Fruit fly (Drosophila melanogaster): Measurements from ENCODE around the gene CG10019.

CG10019 gene

DNA sequence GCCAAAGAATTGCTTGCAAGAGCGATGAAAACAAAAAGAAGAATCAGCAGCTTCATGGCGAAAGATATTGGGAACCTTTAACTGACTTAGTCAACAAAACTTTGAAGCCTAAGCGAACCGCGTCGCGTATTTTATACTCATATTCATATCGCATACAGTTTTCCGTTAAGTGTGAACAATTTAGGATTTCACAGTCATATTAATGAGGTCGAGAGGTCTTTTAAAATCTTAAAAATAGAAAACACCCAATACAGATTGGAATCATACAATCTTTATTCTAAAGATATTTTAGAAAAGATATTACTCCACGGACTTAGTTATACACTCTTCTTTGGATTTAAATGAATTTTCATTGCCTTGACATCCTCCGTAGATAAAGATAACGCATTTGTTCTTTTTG is 36.5 kb upstream of the CG10019 start, which contains the start of gene Acp24A4:
Gene Acp24A4, minus strand, starts transcription at position 101 of the 400 bp plus-strand sequence.
- TF ChIP-seq Clk (GFP tag; optimal IDR thresholded peaks at IDR 0.05): no peak
- no peak for TF ChIP-seq pad (GFP tag; optimal IDR thresholded peaks at IDR 0.05)
- no peak for TF ChIP-seq bab1 (GFP tag; optimal IDR thresholded peaks at IDR 0.05)
- TF ChIP-seq kay (GFP tag; ENCODE audit: borderline replicate concordance): no peak
- no peak for TF ChIP-seq CG11617 (GFP tag; optimal IDR thresholded peaks at IDR 0.05)
- TF ChIP-seq CG14711 (tag; optimal IDR thresholded peaks at IDR 0.05): no peak
- TF ChIP-seq CG12768 (GFP tag; optimal IDR thresholded peaks at IDR 0.05): no peak
- no peak for TF ChIP-seq CG1620 (GFP tag; optimal IDR thresholded peaks at IDR 0.05)
- TF ChIP-seq cnc (optimal IDR thresholded peaks at IDR 0.05): no peak
- no peak for TF ChIP-seq ovo (GFP tag; optimal IDR thresholded peaks at IDR 0.05)
- TF ChIP-seq CG33017 (tag; optimal IDR thresholded peaks at IDR 0.05): no peak
- TF ChIP-seq tj (GFP tag; optimal IDR thresholded peaks at IDR 0.05): no peak
- TF ChIP-seq CG5204 (GFP tag; optimal IDR thresholded peaks at IDR 0.05): no peak
- no peak for TF ChIP-seq CG7045 (GFP tag; optimal IDR thresholded peaks at IDR 0.05)
- no peak for TF ChIP-seq Hr96 (GFP tag; optimal IDR thresholded peaks at IDR 0.05)
- no peak for TF ChIP-seq CG7101 (tag; optimal IDR thresholded peaks at IDR 0.05)
- TF ChIP-seq Mnt (GFP tag; optimal IDR thresholded peaks at IDR 0.05): no peak
- no peak for TF ChIP-seq Crg-1 (GFP tag; optimal IDR thresholded peaks at IDR 0.05)
- TF ChIP-seq cic (GFP tag; optimal IDR thresholded peaks at IDR 0.05): no peak
- no peak for TF ChIP-seq toe (GFP tag; optimal IDR thresholded peaks at IDR 0.05)

- TF ChIP-seq cnc (optimal IDR thresholded peaks at IDR 0.05): no peak
- TF ChIP-seq CG7045 (GFP tag; optimal IDR thresholded peaks at IDR 0.05): no peak
- TF ChIP-seq Crg-1 (GFP tag; optimal IDR thresholded peaks at IDR 0.05): no peak
These were observed 35.3 kb upstream of the CG10019 start, which contains the start of gene CG43165 for dm6 chr2L:3694920-3695319. Gene CG43165, minus strand, starts transcription at chr2L:3695020.

DNA sequence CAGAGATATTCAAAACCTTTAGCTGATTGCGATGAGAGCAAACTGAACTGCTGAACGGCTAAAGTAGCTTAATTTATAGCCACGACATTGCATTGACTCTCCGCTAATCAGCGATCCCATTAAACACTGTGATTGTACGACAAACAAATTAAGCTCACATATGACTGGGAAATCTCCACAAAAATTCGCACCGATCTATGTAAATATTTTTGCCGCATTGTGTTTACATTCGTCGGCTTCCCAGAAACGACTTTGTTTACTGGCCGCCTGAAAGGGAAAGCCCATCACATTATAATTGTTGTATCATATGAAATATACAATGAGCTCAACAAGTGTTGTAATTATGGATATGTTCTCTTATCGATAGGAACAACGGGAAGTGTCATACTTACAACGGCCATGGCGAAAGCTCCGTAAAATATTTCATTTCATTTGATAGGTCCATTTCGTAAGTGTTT is 34.9 kb upstream of the CG10019 start, which contains the start of gene CG16713:
Gene CG16713, minus strand, starts transcription at position 51 of the 458 bp plus-strand sequence.
- no peak for TF ChIP-seq Hr96 (GFP tag; optimal IDR thresholded peaks at IDR 0.05)
- TF ChIP-seq kay (GFP tag; ENCODE audit: borderline replicate concordance): peak; percentile 36
- TF ChIP-seq Mnt (GFP tag; optimal IDR thresholded peaks at IDR 0.05): no peak
- no peak for TF ChIP-seq tj (GFP tag; optimal IDR thresholded peaks at IDR 0.05)
- TF ChIP-seq CG7101 (tag; optimal IDR thresholded peaks at IDR 0.05): no peak
- TF ChIP-seq CG5204 (GFP tag; optimal IDR thresholded peaks at IDR 0.05): no peak
- no peak for TF ChIP-seq Clk (GFP tag; optimal IDR thresholded peaks at IDR 0.05)
- no peak for TF ChIP-seq CG33017 (tag; optimal IDR thresholded peaks at IDR 0.05)
- no peak for TF ChIP-seq bab1 (GFP tag; optimal IDR thresholded peaks at IDR 0.05)
- TF ChIP-seq CG7045 (GFP tag; optimal IDR thresholded peaks at IDR 0.05): no peak
- TF ChIP-seq pad (GFP tag; optimal IDR thresholded peaks at IDR 0.05): no peak
- TF ChIP-seq cic (GFP tag; optimal IDR thresholded peaks at IDR 0.05): peak; percentile 25
- no peak for TF ChIP-seq CG12768 (GFP tag; optimal IDR thresholded peaks at IDR 0.05)
- TF ChIP-seq cnc (optimal IDR thresholded peaks at IDR 0.05): no peak
- no peak for TF ChIP-seq toe (GFP tag; optimal IDR thresholded peaks at IDR 0.05)

- TF ChIP-seq cic (GFP tag; optimal IDR thresholded peaks at IDR 0.05) (peak; percentile 27), pad (GFP tag; optimal IDR thresholded peaks at IDR 0.05) (no peak)
These were observed 33.8 kb upstream of the CG10019 start, which contains the start of gene IM33 for dm6 chr2L:3696438-3696837. Gene IM33, minus strand, starts transcription at chr2L:3696658.

DNA sequence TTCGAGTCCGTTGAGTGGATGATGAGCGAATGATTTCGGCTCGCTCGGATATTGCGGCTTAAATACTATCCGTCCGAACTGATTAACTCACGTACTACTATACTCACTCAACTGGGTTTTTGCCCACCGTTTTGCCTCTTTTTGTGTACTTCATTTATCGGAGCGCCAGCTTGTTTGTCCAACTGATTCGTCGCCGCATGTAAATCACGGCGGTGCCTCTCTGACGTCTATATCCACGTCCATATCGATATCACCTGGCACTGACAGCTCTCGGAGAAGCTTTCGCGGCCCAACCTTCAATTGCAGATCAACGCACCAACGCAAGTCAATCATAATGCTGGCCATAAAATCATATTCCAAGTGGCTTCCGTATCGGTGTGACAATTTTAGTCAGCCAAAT is 32.5 kb upstream of the CG10019 start, which contains the start of gene CG3604:
Gene CG3604, minus strand, starts transcription at position 101 of the 400 bp plus-strand sequence.
- TF ChIP-seq pad (GFP tag; optimal IDR thresholded peaks at IDR 0.05) (no peak), CG33017 (tag; optimal IDR thresholded peaks at IDR 0.05) (no peak), Mnt (GFP tag; optimal IDR thresholded peaks at IDR 0.05) (no peak), CG14711 (tag; optimal IDR thresholded peaks at IDR 0.05) (no peak), CG7101 (tag; optimal IDR thresholded peaks at IDR 0.05) (no peak), cic (GFP tag; optimal IDR thresholded peaks at IDR 0.05) (no peak), cnc (optimal IDR thresholded peaks at IDR 0.05) (no peak), toe (GFP tag; optimal IDR thresholded peaks at IDR 0.05) (no peak), kay (GFP tag; ENCODE audit: borderline replicate concordance) (no peak), Clk (GFP tag; optimal IDR thresholded peaks at IDR 0.05) (no peak), ovo (GFP tag; optimal IDR thresholded peaks at IDR 0.05) (no peak), Crg-1 (GFP tag; optimal IDR thresholded peaks at IDR 0.05) (no peak), CG1620 (GFP tag; optimal IDR thresholded peaks at IDR 0.05) (no peak)

dm6 chr2L:3698992-3699514 is 31.2 kb upstream of the CG10019 start, which contains the start of the genes CG10031 and CG42464:
Gene CG10031, minus strand, starts transcription at chr2L:3699092.
Gene CG42464, plus strand, starts transcription at chr2L:3699464.
- TF ChIP-seq CG14711 (tag; optimal IDR thresholded peaks at IDR 0.05) (no peak), kay (GFP tag; ENCODE audit: borderline replicate concordance) (peak; percentile 84)

- TF ChIP-seq CG7101 (tag; optimal IDR thresholded peaks at IDR 0.05) (no peak), Hr96 (GFP tag; optimal IDR thresholded peaks at IDR 0.05) (no peak), CG33017 (tag; optimal IDR thresholded peaks at IDR 0.05) (no peak), Clk (GFP tag; optimal IDR thresholded peaks at IDR 0.05) (no peak), pad (GFP tag; optimal IDR thresholded peaks at IDR 0.05) (no peak), cnc (optimal IDR thresholded peaks at IDR 0.05) (no peak), Crg-1 (GFP tag; optimal IDR thresholded peaks at IDR 0.05) (no peak), tj (GFP tag; optimal IDR thresholded peaks at IDR 0.05) (no peak), CG7045 (GFP tag; optimal IDR thresholded peaks at IDR 0.05) (no peak), ovo (GFP tag; optimal IDR thresholded peaks at IDR 0.05) (no peak), CG5204 (GFP tag; optimal IDR thresholded peaks at IDR 0.05) (no peak), toe (GFP tag; optimal IDR thresholded peaks at IDR 0.05) (no peak), CG14711 (tag; optimal IDR thresholded peaks at IDR 0.05) (no peak), CG11617 (GFP tag; optimal IDR thresholded peaks at IDR 0.05) (no peak), bab1 (GFP tag; optimal IDR thresholded peaks at IDR 0.05) (no peak), kay (GFP tag; ENCODE audit: borderline replicate concordance) (no peak)
These were observed 30.4 kb upstream of the CG10019 start, which contains the start of gene CG42465 for dm6 chr2L:3699895-3700294. Gene CG42465, plus strand, starts transcription at chr2L:3700195.

All from whole organism, adult.